Worm (Caenorhabditis elegans) whole organism, mixed stage, embryonic: ENCODE measurements around the gene T07F12.2.

ENCODE experiments used
- M03D4.4 ChIP-seq: sonication (generic microtip); optimal IDR thresholded peaks from 2 replicates; lab custom pipeline; 2017; ENCODE audit warnings: mild to moderate bottlenecking, missing genetic modification characterization, missing compliant biosample characterization
- bed-3 ChIP-seq: fragments of 200-800 bp; sonication (Bioruptor generic); optimal IDR thresholded peaks from 3 replicates; lab custom pipeline; 2018; ENCODE audit warnings: mild to moderate bottlenecking, missing genetic modification characterization, moderate library complexity, missing compliant biosample characterization
- ceh-39 ChIP-seq: fragments of 150-350 bp; optimal IDR thresholded peaks from 2 replicates; lab custom pipeline; 2014; ENCODE audit warnings: missing biosample characterization, missing genetic modification characterization
- ces-1 ChIP-seq: fragments of 150-350 bp; optimal IDR thresholded peaks from 2 replicates; lab custom pipeline; 2014; ENCODE audit warnings: missing biosample characterization, missing genetic modification reagents, missing genetic modification characterization
- cnd-1 ChIP-seq: fragments of 200-800 bp; sonication (Bioruptor generic); optimal IDR thresholded peaks from 2 replicates; lab custom pipeline; 2018; ENCODE audit warnings: mild to moderate bottlenecking, missing genetic modification characterization, missing compliant biosample characterization
- drap-1 ChIP-seq: fragments of 200-800 bp; sonication (Bioruptor generic); optimal IDR thresholded peaks from 3 replicates; lab custom pipeline; 2018; ENCODE audit warnings: mild to moderate bottlenecking, missing genetic modification characterization, missing compliant biosample characterization
- elt-1 ChIP-seq: sonication (generic microtip); optimal IDR thresholded peaks from 2 replicates; lab custom pipeline; 2017; ENCODE audit warnings: missing genetic modification characterization, mild to moderate bottlenecking, missing compliant biosample characterization, antibody characterized with exemption, moderate library complexity, borderline replicate concordance; ENCODE audit not compliant: insufficient read depth
- ham-2 ChIP-seq: fragments of 200-800 bp; sonication (Bioruptor generic); optimal IDR thresholded peaks from 2 replicates; lab custom pipeline; 2018; ENCODE audit warnings: mild to moderate bottlenecking, missing genetic modification characterization, missing compliant biosample characterization
- hlh-1 ChIP-seq: fragments of 150-350 bp; optimal IDR thresholded peaks from 2 replicates; lab custom pipeline; 2014; ENCODE audit warnings: missing biosample characterization, missing genetic modification reagents, missing genetic modification characterization
- lin-13 ChIP-seq: fragments of 150-350 bp; optimal IDR thresholded peaks from 2 replicates; lab custom pipeline; 2014; ENCODE audit warnings: missing biosample characterization, missing genetic modification characterization
- lin-32 ChIP-seq: fragments of 200-800 bp; sonication (Bioruptor generic); optimal IDR thresholded peaks from 2 replicates; lab custom pipeline; 2018; ENCODE audit warnings: mild to moderate bottlenecking, missing genetic modification characterization, missing compliant biosample characterization
- mab-5 ChIP-seq: fragments of 150-350 bp; optimal IDR thresholded peaks from 2 replicates; lab custom pipeline; 2014; ENCODE audit warnings: missing biosample characterization, missing genetic modification characterization
- mep-1 ChIP-seq: fragments of 150-350 bp; optimal IDR thresholded peaks from 2 replicates; lab custom pipeline; 2017; ENCODE audit warnings: missing biosample characterization, missing genetic modification reagents, missing genetic modification characterization, inconsistent platforms
- mls-2 ChIP-seq: sonication (generic microtip); optimal IDR thresholded peaks from 2 replicates; lab custom pipeline; 2016; ENCODE audit warnings: mild to moderate bottlenecking, missing genetic modification characterization, moderate library complexity, missing compliant biosample characterization
- nhr-12 ChIP-seq: fragments of 150-350 bp; optimal IDR thresholded peaks from 2 replicates; lab custom pipeline; 2014; ENCODE audit warnings: missing biosample characterization, missing genetic modification characterization
- nhr-2 ChIP-seq: fragments of 150-350 bp; optimal IDR thresholded peaks from 2 replicates; lab custom pipeline; 2014; ENCODE audit warnings: missing biosample characterization, missing genetic modification characterization
- nhr-237 ChIP-seq: fragments of 150-350 bp; optimal IDR thresholded peaks from 2 replicates; lab custom pipeline; 2014; ENCODE audit warnings: missing biosample characterization, missing genetic modification characterization
- nhr-28 ChIP-seq: fragments of 150-350 bp; optimal IDR thresholded peaks from 2 replicates; lab custom pipeline; 2014; ENCODE audit warnings: missing biosample characterization, missing genetic modification characterization
- sem-2 ChIP-seq: fragments of 200-800 bp; sonication (Bioruptor generic); optimal IDR thresholded peaks from 2 replicates; lab custom pipeline; 2018; ENCODE audit warnings: mild to moderate bottlenecking, missing genetic modification characterization, missing compliant biosample characterization
- snpc-4 ChIP-seq: fragments of 150-350 bp; optimal IDR thresholded peaks from 2 replicates; lab custom pipeline; 2014; ENCODE audit warnings: missing biosample characterization, missing genetic modification characterization
- tbx-8 ChIP-seq: fragments of 200-800 bp; sonication (Bioruptor generic); optimal IDR thresholded peaks from 2 replicates; lab custom pipeline; 2018; ENCODE audit warnings: mild to moderate bottlenecking, missing genetic modification characterization, moderate library complexity, missing compliant biosample characterization
- unc-120 ChIP-seq: sonication (generic microtip); optimal IDR thresholded peaks from 2 replicates; lab custom pipeline; 2017; ENCODE audit warnings: missing genetic modification characterization, missing compliant biosample characterization; ENCODE audit not compliant: poor library complexity, severe bottlenecking
- unc-39 ChIP-seq: fragments of 150-350 bp; optimal IDR thresholded peaks from 2 replicates; lab custom pipeline; 2014; ENCODE audit warnings: missing biosample characterization, missing genetic modification characterization
- unc-62 ChIP-seq: fragments of 150-350 bp; optimal IDR thresholded peaks from 2 replicates; lab custom pipeline; 2014; ENCODE audit warnings: missing biosample characterization, missing genetic modification reagents, missing genetic modification characterization
- zip-8 ChIP-seq: fragments of 150-350 bp; optimal IDR thresholded peaks from 2 replicates; lab custom pipeline; 2014; ENCODE audit warnings: missing biosample characterization, missing genetic modification characterization
- ztf-11 ChIP-seq: fragments of 150-350 bp; optimal IDR thresholded peaks from 2 replicates; lab custom pipeline; 2014; ENCODE audit warnings: missing biosample characterization, missing genetic modification characterization

The T07F12.2 gene

DNA sequence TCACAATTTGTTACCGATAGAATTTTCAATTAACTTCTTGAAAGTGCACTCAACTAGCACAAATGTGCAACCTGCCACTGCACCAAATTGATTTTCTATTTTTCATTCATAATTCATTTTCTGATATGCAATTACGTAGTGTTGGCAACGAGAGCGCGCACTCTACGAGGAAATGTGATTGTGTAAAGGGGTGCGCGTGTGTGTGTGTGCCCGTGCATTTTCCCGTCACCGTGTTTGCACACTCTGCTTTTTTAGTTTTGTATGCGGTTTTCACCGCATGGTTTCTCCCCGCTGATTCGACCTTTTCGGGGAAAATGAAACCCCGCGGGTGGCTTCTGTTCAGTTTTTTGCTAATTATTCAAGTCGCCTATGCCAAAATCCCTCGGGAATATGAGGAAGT, at the start of gene T07F12.2:
T07F12.2 (plus strand) TSS at position 87 of the 400 bp plus-strand sequence.
- no peak for TF ChIP-seq unc-39 (tag; lab: Kevin White, UChicago)
- peak; percentile 26 for TF ChIP-seq unc-120 (tag; lab: Kevin White, UChicago)
- peak; percentile 34 for TF ChIP-seq ham-2 (GFP tag; lab: Kevin White, UChicago)
- peak; percentile 0 for TF ChIP-seq lin-13 (tag; lab: Kevin White, UChicago)
- no peak for TF ChIP-seq nhr-237
- peak; percentile 91 for TF ChIP-seq ces-1 (GFP tag; lab: Kevin White, UChicago)
- peak; percentile 27 for TF ChIP-seq mls-2 (tag; lab: Kevin White, UChicago)
- no peak for TF ChIP-seq zip-8 (tag; lab: Kevin White, UChicago)
- TF ChIP-seq mep-1 (tag; lab: Kevin White, UChicago): peak; percentile 41

DNA sequence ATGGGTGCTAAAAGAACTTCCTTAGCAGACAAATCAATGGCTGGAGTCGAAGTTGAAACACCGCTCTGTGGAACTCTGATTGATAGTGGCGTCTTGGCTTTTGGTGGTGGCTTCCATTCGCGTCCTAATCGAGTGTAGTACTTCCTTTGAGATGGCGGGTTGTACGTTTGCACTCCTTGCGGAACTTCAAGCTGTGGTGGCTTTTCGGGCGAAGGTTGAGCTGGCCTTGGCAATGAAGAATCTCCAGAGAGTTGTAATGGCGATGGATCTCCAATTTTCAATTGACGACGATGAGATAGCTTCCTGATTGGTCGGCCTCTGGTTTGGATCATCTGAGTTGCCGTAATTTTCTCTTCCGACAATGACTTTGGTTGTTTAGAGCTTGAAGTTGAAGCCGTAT, 49.4 kb upstream of the T07F12.2 start:
- TF ChIP-seq unc-39 (tag; lab: Kevin White, UChicago) (no peak), lin-13 (tag; lab: Kevin White, UChicago) (no peak), nhr-12 (tag; lab: Kevin White, UChicago) (no peak), drap-1 (GFP tag; lab: Kevin White, UChicago) (no peak), cnd-1 (tag; lab: Kevin White, UChicago) (no peak), ceh-39 (no peak), ham-2 (GFP tag; lab: Kevin White, UChicago) (no peak), ztf-11 (tag; lab: Kevin White, UChicago) (no peak), mep-1 (tag; lab: Kevin White, UChicago) (no peak)
- TF ChIP-seq, all 35 proteins: peak for 0

DNA sequence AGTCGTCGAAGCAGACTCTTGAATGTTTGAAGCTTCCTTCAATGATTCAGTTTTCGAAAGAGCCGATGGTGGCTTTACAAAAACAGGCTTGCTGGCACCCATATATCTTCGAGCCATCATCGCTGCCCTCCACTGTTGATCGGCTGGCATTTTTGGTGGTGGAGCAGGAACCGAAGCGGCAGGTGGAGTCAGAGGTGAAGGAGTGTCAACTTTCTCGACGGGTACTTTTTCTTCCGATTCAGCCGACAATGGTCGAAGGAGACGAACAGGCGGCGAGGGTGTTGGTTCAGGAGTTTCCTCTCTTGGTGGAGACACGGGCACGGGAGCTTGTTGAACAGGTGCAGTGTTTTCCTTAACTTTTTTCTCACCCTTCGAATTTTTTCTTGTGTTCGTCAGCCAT, 47.7 kb upstream of the T07F12.2 start:
- no peak for TF ChIP-seq nhr-2
- no peak for TF ChIP-seq nhr-237

DNA sequence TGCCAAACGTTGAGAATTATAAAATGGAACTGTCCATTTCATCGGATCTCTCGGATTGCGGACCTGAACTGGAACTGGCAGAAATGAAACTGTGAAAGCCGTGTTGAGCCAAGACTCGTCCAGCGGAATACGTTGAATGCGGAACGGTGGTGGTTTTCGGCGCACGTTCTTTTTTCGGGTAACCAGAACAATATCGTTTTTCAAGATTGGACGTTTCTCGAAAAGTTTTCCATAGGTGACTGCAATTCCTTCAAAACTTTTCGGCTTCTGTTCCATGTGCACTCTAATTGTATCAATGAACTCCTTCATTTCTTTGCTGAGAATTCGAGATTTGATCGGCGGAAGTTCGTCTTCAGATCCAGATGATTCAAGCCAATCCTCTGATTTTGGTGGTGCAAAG, 45.3 kb upstream of the T07F12.2 start:
- TF ChIP-seq unc-62: no peak
- TF ChIP-seq elt-1 (tag; lab: Kevin White, UChicago): no peak
- TF ChIP-seq M03D4.4: no peak
- TF ChIP-seq mab-5 (tag; lab: Kevin White, UChicago): no peak
- no peak for TF ChIP-seq bed-3
- TF ChIP-seq cnd-1 (tag; lab: Kevin White, UChicago): no peak
- TF ChIP-seq zip-8 (tag; lab: Kevin White, UChicago): no peak
- no peak for TF ChIP-seq nhr-28
- no peak for TF ChIP-seq nhr-237
- TF ChIP-seq drap-1 (GFP tag; lab: Kevin White, UChicago): no peak
- TF ChIP-seq lin-32 (GFP tag; lab: Kevin White, UChicago): no peak
- no peak for TF ChIP-seq lin-13 (tag; lab: Kevin White, UChicago)
- TF ChIP-seq nhr-12 (tag; lab: Kevin White, UChicago): no peak
- TF ChIP-seq tbx-8 (GFP tag; lab: Kevin White, UChicago): no peak

DNA sequence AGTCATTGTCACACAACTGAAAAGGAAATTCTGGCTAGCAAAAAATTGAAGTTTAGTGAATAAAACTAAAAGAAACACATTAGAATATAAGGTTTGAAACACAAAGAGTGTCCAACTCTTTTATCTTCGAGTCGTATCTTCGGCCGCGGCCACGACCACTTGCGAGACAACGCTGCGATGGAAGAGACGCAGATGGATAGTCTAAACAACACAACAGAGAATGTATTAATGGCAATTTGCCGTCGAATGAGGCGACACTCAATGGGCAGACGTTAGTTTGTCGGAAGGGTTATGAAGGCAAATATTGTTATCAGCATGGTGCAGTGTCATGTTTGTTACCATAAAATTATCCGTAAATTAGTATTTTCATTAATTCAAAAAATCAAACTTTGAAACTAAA, 37.0 kb upstream of the T07F12.2 start, which contains the start of gene F39C12.1:
F39C12.1 (minus strand) TSS at position 136 of the 400 bp plus-strand sequence.
- peak; percentile 42 for TF ChIP-seq hlh-1 (tag; lab: Kevin White, UChicago)
- TF ChIP-seq elt-1 (tag; lab: Kevin White, UChicago): peak; percentile 42
- TF ChIP-seq mep-1 (tag; lab: Kevin White, UChicago): no peak

DNA sequence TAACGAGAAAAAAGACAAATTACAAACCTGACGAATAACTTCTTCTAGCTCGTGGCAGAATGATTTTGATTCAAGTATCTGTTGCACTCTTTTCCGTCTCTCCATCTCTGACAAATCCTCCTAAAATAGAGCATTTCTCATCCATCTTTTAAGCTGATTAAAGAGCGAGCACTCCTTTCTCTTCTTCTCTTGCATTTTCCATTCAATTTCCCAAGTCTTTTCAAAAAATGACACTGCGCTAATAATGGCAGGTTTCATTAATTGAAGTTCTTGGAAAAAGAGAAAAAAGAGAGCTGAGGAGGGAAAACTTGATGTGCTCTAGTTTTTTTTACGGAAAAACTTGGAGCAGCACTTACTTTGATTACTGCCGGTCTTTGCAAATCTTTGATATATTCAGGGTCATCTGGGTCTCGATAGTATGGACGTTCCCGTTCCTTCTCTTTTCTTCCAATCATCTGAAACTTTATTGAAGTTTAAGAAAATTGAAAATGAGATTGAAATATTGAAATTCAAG, 30.4 kb upstream of the T07F12.2 start, which contains the start of gene add-1:
add-1 (minus strand) TSS at position 464 of the 514 bp plus-strand sequence.
- no peak for TF ChIP-seq elt-1 (tag; lab: Kevin White, UChicago)
- peak; percentile 79 for TF ChIP-seq ces-1 (GFP tag; lab: Kevin White, UChicago)

DNA sequence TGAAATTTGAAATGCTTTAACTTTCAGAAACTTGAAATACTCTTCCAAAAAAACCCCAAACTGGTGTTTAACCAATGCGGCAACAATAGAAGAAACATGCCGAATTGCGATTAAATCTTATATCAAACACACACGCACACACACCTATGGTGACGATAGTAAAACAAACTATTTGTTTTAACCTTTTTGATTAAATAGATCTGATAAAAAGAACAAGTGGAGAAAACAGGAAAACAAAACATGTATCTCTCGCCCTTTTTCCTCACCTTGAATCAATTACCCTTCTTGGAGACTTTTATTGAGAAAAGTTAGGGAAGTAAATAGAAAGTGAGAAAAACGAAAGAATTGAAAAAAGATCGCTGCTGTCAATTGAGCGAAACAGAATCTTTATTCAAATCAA, 28.6 kb upstream of the T07F12.2 start:
- TF ChIP-seq snpc-4 (tag; lab: Kevin White, UChicago): no peak
- TF ChIP-seq sem-2: no peak
- no peak for TF ChIP-seq ztf-11 (tag; lab: Kevin White, UChicago)
- TF ChIP-seq ham-2 (GFP tag; lab: Kevin White, UChicago): no peak
